Fruit fly (Drosophila melanogaster) whole organism, prepupa: Measurements from ENCODE around the gene Smr.

Experiments used
- CG6854 ChIP-seq: fragments of 200-800 bp; sonication (Bioruptor generic); optimal IDR thresholded peaks from 2 replicates; lab custom pipeline; 2017; ENCODE audit warnings: missing biosample characterization, mild to moderate bottlenecking, missing genetic modification characterization
- Hr39 ChIP-seq: fragments of 200-800 bp; sonication (Bioruptor generic); optimal IDR thresholded peaks from 2 replicates; lab custom pipeline; 2016; ENCODE audit warnings: missing biosample characterization, missing genetic modification characterization

dm6 chrX:12672317-12673172, 69.9 kb downstream of the Smr start:
- peak; percentile 16 for TF ChIP-seq Hr39 (GFP tag; lab: Kevin White, UChicago)
- TF ChIP-seq CG6854: peak; percentile 76
